Worm (Caenorhabditis elegans) whole organism, early embryonic: Measurements from ENCODE around the gene nono-1.

ENCODE experiments used
- ama-1 ChIP-seq: fragments of 150-350 bp; optimal IDR thresholded peaks from 2 replicates; lab custom pipeline; 2014
- ets-7 ChIP-seq: sonication (generic microtip); optimal IDR thresholded peaks from 2 replicates; lab custom pipeline; 2016; ENCODE audit warnings: missing genotype, missing genetic modification characterization, missing compliant biosample characterization
- flt-1 ChIP-seq: fragments of 200-800 bp; sonication (Bioruptor generic); IDR thresholded peaks from 2 replicates; pipeline ENCODE4 v1.3.6; 2022; ENCODE audit warnings: missing genetic modification characterization, missing compliant biosample characterization
- tbx-37 ChIP-seq: fragments of 200-800 bp; sonication (Bioruptor generic); conservative IDR thresholded peaks from 2 replicates; pipeline ENCODE4 v1.3.6; 2022; ENCODE audit warnings: missing genetic modification reagents, missing genetic modification characterization, missing compliant biosample characterization

DNA sequence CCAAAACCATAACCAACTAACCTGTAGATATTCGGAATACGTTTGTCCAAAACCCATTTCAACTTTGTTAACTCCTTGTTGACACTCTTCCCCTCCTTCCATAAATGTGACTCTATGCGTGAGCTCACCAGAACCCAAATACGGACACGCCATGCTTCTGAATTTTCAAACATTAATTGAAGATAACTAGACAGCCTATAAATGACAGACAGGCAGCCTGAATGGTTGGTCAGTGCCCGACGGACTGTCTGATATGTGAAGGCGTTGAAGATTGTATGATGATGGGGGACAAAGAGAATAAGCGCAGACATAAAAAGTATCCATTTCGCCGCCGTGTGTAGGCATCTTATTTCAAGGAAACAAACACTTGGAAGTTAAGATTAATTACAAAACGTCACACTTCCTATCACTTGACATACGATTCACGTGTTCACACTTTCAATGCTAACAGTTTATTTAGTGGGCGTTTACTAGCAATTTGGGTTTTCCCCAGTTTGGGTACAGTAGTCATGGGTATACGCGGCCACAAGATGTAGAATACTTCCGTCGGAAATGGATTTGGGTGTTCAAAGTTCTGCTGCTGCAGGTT, 38.2 kb downstream of the nono-1 start, which contains the start of the genes tdo-2 and C28H8.2:
- no peak for TF ChIP-seq ets-7 (tag; lab: Kevin White, UChicago)
- TF ChIP-seq ama-1 (lab: Kevin White, UChicago), result no peak
- TF ChIP-seq flt-1, result no peak
- TF ChIP-seq tbx-37 (GFP tag; lab: Robert Waterston, UW), result no peak
